Fruit fly (Drosophila melanogaster) whole organism, wandering third instar larva: ENCODE measurements around the gene CG42327.

Source experiments
- foxo ChIP-seq, 2 experiments: fragments of 200-800 bp; sonication (Bioruptor generic); optimal IDR thresholded peaks; 2 replicates in 1 of 2; 3 replicates in 1 of 2; lab custom pipeline; 2016 to 2017; ENCODE audit warnings: missing biosample characterization in 2 of 2, missing genetic modification characterization in 2 of 2
- psq ChIP-seq: fragments of 200-800 bp; sonication (Bioruptor generic); optimal IDR thresholded peaks from 3 replicates; lab custom pipeline; 2017; ENCODE audit warnings: missing biosample characterization, mild to moderate bottlenecking, missing genetic modification characterization, moderate library complexity

DNA sequence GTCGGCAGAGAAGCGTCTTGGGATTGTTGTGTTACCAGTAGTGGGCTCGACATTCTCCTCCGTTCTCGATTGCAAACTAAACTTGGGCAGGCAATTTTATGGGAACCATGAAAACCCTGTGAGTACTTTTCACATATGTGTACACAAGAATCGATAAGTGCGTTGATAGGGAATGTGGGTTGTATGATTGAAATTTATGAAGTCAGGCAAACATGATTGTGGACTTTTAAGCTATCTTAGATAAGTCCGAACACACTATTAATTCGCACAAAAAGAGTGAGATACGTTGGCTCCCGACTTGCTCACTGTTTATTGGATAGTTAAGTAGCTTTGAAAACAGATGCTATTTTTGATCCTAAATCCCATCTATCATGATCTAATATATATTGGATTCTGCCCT is 35.8 kb downstream of the CG42327 start, which contains the start of gene CG18765:
- TF ChIP-seq psq (GFP tag; lab: Kevin White, UChicago) (no peak), foxo (GFP tag; optimal IDR thresholded peaks at IDR 0.05; lab: Kevin White, UChicago) (no peak)
